Fruit fly (Drosophila melanogaster): ENCODE measurements around the gene sta.

dm6 chrX:1464033-1464432 lies 19.2 kb downstream of the sta start, which contains the start of gene Ns3:
- TF ChIP-seq rgr (GFP tag; optimal IDR thresholded peaks at IDR 0.05) (no peak), sage (GFP tag; optimal IDR thresholded peaks at IDR 0.05) (no peak), CG32264 (GFP tag; optimal IDR thresholded peaks at IDR 0.05) (no peak), woc (GFP tag; optimal IDR thresholded peaks at IDR 0.05) (no peak), Abd-B (GFP tag; optimal IDR thresholded peaks at IDR 0.05) (no peak), psq (GFP tag; optimal IDR thresholded peaks at IDR 0.05) (no peak), Sp1 (GFP tag; optimal IDR thresholded peaks at IDR 0.05) (no peak)
